Worm (Caenorhabditis elegans) whole organism, L3 larva: ENCODE measurements around the gene ZK686.3.

Experiments
- R02D3.7 ChIP-seq: fragments of 150-350 bp; optimal IDR thresholded peaks from 2 replicates; lab custom pipeline; 2014; ENCODE audit warnings: missing biosample characterization, missing genetic modification characterization
- aly-2 ChIP-seq: fragments of 150-350 bp; optimal IDR thresholded peaks from 2 replicates; lab custom pipeline; 2014; ENCODE audit warnings: missing biosample characterization, missing genetic modification characterization
- ama-1 ChIP-seq: fragments of 150-350 bp; optimal IDR thresholded peaks from 2 replicates; lab custom pipeline; 2018
- ceh-28 ChIP-seq: fragments of 150-350 bp; optimal IDR thresholded peaks from 2 replicates; lab custom pipeline; 2014; ENCODE audit warnings: missing biosample characterization, missing genetic modification reagents, missing genetic modification characterization
- egl-27 ChIP-seq: sonication (generic microtip); optimal IDR thresholded peaks from 4 replicates; lab custom pipeline; 2017; ENCODE audit warnings: missing biosample characterization, missing genetic modification reagents, missing genetic modification characterization
- egl-5 ChIP-seq: fragments of 150-350 bp; optimal IDR thresholded peaks from 2 replicates; lab custom pipeline; 2017; ENCODE audit warnings: missing biosample characterization, missing genetic modification reagents, missing genetic modification characterization, inconsistent platforms
- elt-1 ChIP-seq: fragments of 150-350 bp; optimal IDR thresholded peaks from 2 replicates; lab custom pipeline; 2014; ENCODE audit warnings: missing biosample characterization, missing genetic modification characterization
- elt-2 ChIP-seq: sonication (generic microtip); optimal IDR thresholded peaks from 2 replicates; lab custom pipeline; 2016; ENCODE audit warnings: missing genetic modification reagents, mild to moderate bottlenecking, missing genetic modification characterization, missing compliant biosample characterization
- jun-1 ChIP-seq: fragments of 150-350 bp; optimal IDR thresholded peaks from 2 replicates; lab custom pipeline; 2014; ENCODE audit warnings: missing biosample characterization, missing genetic modification reagents, missing genetic modification characterization
- lin-15B ChIP-seq: fragments of 150-350 bp; optimal IDR thresholded peaks from 2 replicates; lab custom pipeline; 2014; ENCODE audit warnings: missing biosample characterization, missing genetic modification characterization
- lin-39 ChIP-seq: fragments of 150-350 bp; optimal IDR thresholded peaks from 2 replicates; lab custom pipeline; 2018; ENCODE audit warnings: missing biosample characterization, missing genetic modification reagents, missing genetic modification characterization
- lsy-12 ChIP-seq: sonication (generic microtip); optimal IDR thresholded peaks from 2 replicates; lab custom pipeline; 2016; ENCODE audit warnings: mild to moderate bottlenecking, missing genetic modification characterization, missing compliant biosample characterization
- mdl-1 ChIP-seq: fragments of 150-350 bp; optimal IDR thresholded peaks from 2 replicates; lab custom pipeline; 2014; ENCODE audit warnings: missing biosample characterization, missing genetic modification characterization
- nfya-1 ChIP-seq: sonication (generic microtip); optimal IDR thresholded peaks from 2 replicates; lab custom pipeline; 2017; ENCODE audit warnings: missing genetic modification characterization, mild to moderate bottlenecking, missing compliant biosample characterization, antibody characterized with exemption, moderate library complexity; ENCODE audit not compliant: insufficient read depth
- nhr-23 ChIP-seq: fragments of 150-350 bp; optimal IDR thresholded peaks from 2 replicates; lab custom pipeline; 2014; ENCODE audit warnings: missing biosample characterization, missing genetic modification reagents, missing genetic modification characterization
- nhr-237 ChIP-seq: fragments of 150-350 bp; optimal IDR thresholded peaks from 2 replicates; lab custom pipeline; 2014; ENCODE audit warnings: missing biosample characterization, missing genetic modification characterization
- nhr-25 ChIP-seq: sonication (generic microtip); optimal IDR thresholded peaks from 2 replicates; lab custom pipeline; 2017; ENCODE audit warnings: missing biosample characterization, missing genetic modification characterization
- nhr-28 ChIP-seq: fragments of 150-350 bp; optimal IDR thresholded peaks from 2 replicates; lab custom pipeline; 2014; ENCODE audit warnings: missing biosample characterization, missing genetic modification characterization
- nhr-43 ChIP-seq: sonication (generic microtip); optimal IDR thresholded peaks from 2 replicates; lab custom pipeline; 2016; ENCODE audit warnings: mild to moderate bottlenecking, missing genetic modification characterization, missing compliant biosample characterization; ENCODE audit not compliant: poor library complexity, severe bottlenecking
- nhr-76 ChIP-seq: fragments of 150-350 bp; sonication (generic microtip); optimal IDR thresholded peaks from 5 replicates; lab custom pipeline; 2014; ENCODE audit warnings: missing biosample characterization, missing genetic modification characterization
- pha-4 ChIP-seq: fragments of 150-350 bp; optimal IDR thresholded peaks from 2 replicates; lab custom pipeline; 2014; ENCODE audit warnings: missing biosample characterization, missing genetic modification reagents, missing genetic modification characterization
- pqm-1 ChIP-seq: fragments of 150-350 bp; optimal IDR thresholded peaks from 2 replicates; lab custom pipeline; 2017; ENCODE audit warnings: missing biosample characterization, missing genetic modification characterization, inconsistent platforms
- sea-2 ChIP-seq: fragments of 150-350 bp; sonication (generic microtip); optimal IDR thresholded peaks from 4 replicates; lab custom pipeline; 2014; ENCODE audit warnings: missing biosample characterization, missing genetic modification reagents, missing genetic modification characterization
- skn-1 ChIP-seq: fragments of 150-350 bp; optimal IDR thresholded peaks from 2 replicates; lab custom pipeline; 2014; ENCODE audit warnings: missing biosample characterization, missing genetic modification characterization
- snpc-4 ChIP-seq: fragments of 150-350 bp; optimal IDR thresholded peaks from 2 replicates; lab custom pipeline; 2014; ENCODE audit warnings: missing biosample characterization, missing genetic modification characterization
- unc-39 ChIP-seq: sonication (generic microtip); optimal IDR thresholded peaks from 4 replicates; lab custom pipeline; 2017; ENCODE audit warnings: missing biosample characterization, missing genetic modification characterization
- unc-62 ChIP-seq: fragments of 150-350 bp; sonication (generic microtip); optimal IDR thresholded peaks from 4 replicates; lab custom pipeline; 2014; ENCODE audit warnings: missing biosample characterization, missing genetic modification reagents, missing genetic modification characterization
- ztf-11 ChIP-seq: fragments of 150-350 bp; optimal IDR thresholded peaks from 2 replicates; lab custom pipeline; 2014; ENCODE audit warnings: missing biosample characterization, missing genetic modification characterization
- ztf-4 ChIP-seq: fragments of 150-350 bp; optimal IDR thresholded peaks from 2 replicates; lab custom pipeline; 2014; ENCODE audit warnings: missing biosample characterization, missing genetic modification characterization

Gene ZK686.3

ce11 chrIII:7719364-7719936 lies 49.4 kb downstream of the ZK686.3 start, which contains the start of gene ncl-1:
ncl-1 (plus strand) TSS chrIII:7719729.
- TF ChIP-seq ztf-4, result no peak
- TF ChIP-seq pha-4, result peak; percentile 57
- no peak for TF ChIP-seq nhr-25 (tag; lab: Kevin White, UChicago)
- TF ChIP-seq nhr-237 (tag; lab: Kevin White, UChicago), result no peak
- TF ChIP-seq nhr-28 (tag; lab: Kevin White, UChicago), result no peak
- no peak for TF ChIP-seq jun-1 (tag; lab: Kevin White, UChicago)
- TF ChIP-seq ama-1 (lab: Kevin White, UChicago), result peak; percentile 36
- no peak for TF ChIP-seq lsy-12 (tag; lab: Kevin White, UChicago)
- no peak for TF ChIP-seq ztf-11 (tag; lab: Kevin White, UChicago)
- TF ChIP-seq aly-2 (tag; lab: Kevin White, UChicago), result no peak
- no peak for TF ChIP-seq sea-2 (GFP tag; lab: Kevin White, UChicago)

DNA sequence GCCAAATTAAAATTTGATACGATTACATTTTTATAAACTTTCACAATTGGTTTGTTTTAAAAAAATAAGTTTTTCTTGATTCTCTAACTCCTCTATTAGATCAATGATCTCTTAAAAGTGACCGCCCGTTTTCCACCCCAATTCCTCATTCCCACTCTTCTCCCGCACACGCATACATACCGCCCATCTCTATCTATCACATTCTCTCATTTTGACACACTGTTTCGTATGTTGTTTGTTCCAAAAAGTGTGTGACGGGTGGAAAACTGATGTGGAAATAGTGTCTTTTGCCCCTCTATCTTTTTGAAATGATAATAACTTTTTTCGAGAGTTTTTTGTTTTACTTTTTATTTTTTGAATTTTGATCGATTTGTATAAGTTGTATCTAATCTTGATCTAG lies 50.5 kb downstream of the ZK686.3 start:
- peak; percentile 1 for TF ChIP-seq R02D3.7 (tag; lab: Kevin White, UChicago)
- peak; percentile 86 for TF ChIP-seq nhr-23 (tag; lab: Kevin White, UChicago)
- TF ChIP-seq lin-15B (tag; lab: Kevin White, UChicago), result peak; percentile 80
- TF ChIP-seq snpc-4 (tag; lab: Kevin White, UChicago), result peak; percentile 81
- TF ChIP-seq nfya-1 (tag; lab: Kevin White, UChicago), result peak; percentile 76
- no peak for TF ChIP-seq ztf-11 (tag; lab: Kevin White, UChicago)
- TF ChIP-seq mdl-1 (tag; lab: Kevin White, UChicago), result no peak
- peak; percentile 40 for TF ChIP-seq nhr-43 (tag; lab: Kevin White, UChicago)
- TF ChIP-seq unc-62 (GFP tag; lab: Kevin White, UChicago), result peak; percentile 15
- peak; percentile 3 for TF ChIP-seq skn-1 (tag; lab: Kevin White, UChicago)
- TF ChIP-seq nhr-76 (tag; lab: Kevin White, UChicago), result peak; percentile 90
- TF ChIP-seq nhr-28 (tag; lab: Kevin White, UChicago), result no peak
- TF ChIP-seq nhr-25 (tag; lab: Kevin White, UChicago), result peak; percentile 64
- TF ChIP-seq pha-4, result peak; percentile 87
- no peak for TF ChIP-seq ceh-28
- TF ChIP-seq egl-5 (tag; lab: Kevin White, UChicago), result peak; percentile 54
- TF ChIP-seq jun-1 (tag; lab: Kevin White, UChicago), result peak; percentile 37
- no peak for TF ChIP-seq egl-27 (tag; lab: Kevin White, UChicago)
- TF ChIP-seq elt-2, result peak; percentile 80
- no peak for TF ChIP-seq elt-1
- TF ChIP-seq unc-39 (tag; lab: Kevin White, UChicago), result no peak
- peak; percentile 76 for TF ChIP-seq pqm-1
- TF ChIP-seq lin-39, result peak; percentile 27
